Worm (Caenorhabditis elegans): ENCODE data around the gene mam-4.

DNA sequence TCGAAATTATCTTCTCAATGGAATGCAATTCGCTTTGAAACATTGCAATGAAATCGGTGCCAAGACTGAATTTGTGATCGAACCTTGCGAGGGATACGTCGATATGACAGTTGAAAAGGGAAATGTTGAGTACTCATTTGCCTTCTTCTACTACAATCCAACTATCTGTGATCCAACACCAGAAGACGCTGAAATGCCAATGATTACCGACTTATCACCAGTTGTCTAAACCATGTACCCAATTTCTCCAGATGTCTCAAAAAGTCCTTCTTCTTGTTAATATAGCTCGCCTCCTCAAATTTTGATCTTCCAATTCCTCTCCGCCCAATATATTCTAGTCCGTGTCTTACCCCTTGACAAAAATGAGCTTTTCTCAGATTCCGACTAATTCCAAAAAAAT is 31.8 kb upstream of the mam-4 start:
- TF ChIP-seq nhr-232 (tag; optimal IDR thresholded peaks at IDR 0.05) (no peak), pag-3 (tag; optimal IDR thresholded peaks at IDR 0.05; ENCODE audit: borderline replicate concordance) (no peak), tbx-2 (tag; optimal IDR thresholded peaks at IDR 0.05) (no peak), nfya-1 (tag; optimal IDR thresholded peaks at IDR 0.05) (no peak)

All from whole organism, late embryonic.